Worm (Caenorhabditis elegans) whole organism, early embryonic: ENCODE results near the gene Y79H2A.3.

Experiments used
- aly-1 ChIP-seq: sonication (generic microtip); optimal IDR thresholded peaks from 2 replicates; lab custom pipeline; 2016; ENCODE audit warnings: missing genetic modification characterization, missing compliant biosample characterization
- ama-1 ChIP-seq: fragments of 150-350 bp; optimal IDR thresholded peaks from 2 replicates; lab custom pipeline; 2014
- ceh-13 ChIP-seq: fragments of 200-800 bp; sonication (Bioruptor generic); optimal IDR thresholded peaks from 2 replicates; lab custom pipeline; 2018; ENCODE audit warnings: mild to moderate bottlenecking, missing genetic modification characterization, missing compliant biosample characterization
- ets-7 ChIP-seq: sonication (generic microtip); optimal IDR thresholded peaks from 2 replicates; lab custom pipeline; 2016; ENCODE audit warnings: missing genotype, missing genetic modification characterization, missing compliant biosample characterization
- flt-1 ChIP-seq: fragments of 200-800 bp; sonication (Bioruptor generic); IDR thresholded peaks from 2 replicates; pipeline ENCODE4 v1.3.6; 2022; ENCODE audit warnings: missing genetic modification characterization, missing compliant biosample characterization
- hmbx-1 ChIP-seq: sonication (generic microtip); optimal IDR thresholded peaks from 2 replicates; lab custom pipeline; 2016; ENCODE audit warnings: mild to moderate bottlenecking, missing genetic modification characterization, missing compliant biosample characterization
- hnd-1 ChIP-seq: sonication (generic microtip); optimal IDR thresholded peaks from 2 replicates; lab custom pipeline; 2016; ENCODE audit warnings: missing genetic modification characterization, missing compliant biosample characterization
- pes-1 ChIP-seq: fragments of 200-800 bp; sonication (Bioruptor generic); IDR thresholded peaks from 2 replicates; pipeline ENCODE4 v1.3.6; 2022; ENCODE audit warnings: missing genetic modification reagents, missing genetic modification characterization, missing compliant biosample characterization
- scrt-1 ChIP-seq: fragments of 200-800 bp; sonication (Bioruptor generic); IDR thresholded peaks from 2 replicates; pipeline ENCODE4 v1.3.6; 2022; ENCODE audit warnings: missing genetic modification characterization, missing compliant biosample characterization
- sea-1 ChIP-seq: fragments of 200-800 bp; sonication (Bioruptor generic); conservative IDR thresholded peaks from 2 replicates; pipeline ENCODE4 v1.3.6; 2022; ENCODE audit warnings: missing genetic modification characterization, missing compliant biosample characterization
- tbx-11 ChIP-seq: fragments of 200-800 bp; sonication (Bioruptor generic); IDR thresholded peaks from 2 replicates; pipeline ENCODE4 v1.3.6; 2022; ENCODE audit warnings: missing genetic modification characterization, missing compliant biosample characterization
- tbx-37 ChIP-seq: fragments of 200-800 bp; sonication (Bioruptor generic); conservative IDR thresholded peaks from 2 replicates; pipeline ENCODE4 v1.3.6; 2022; ENCODE audit warnings: missing genetic modification reagents, missing genetic modification characterization, missing compliant biosample characterization
- tra-4 ChIP-seq: sonication (generic microtip); optimal IDR thresholded peaks from 2 replicates; lab custom pipeline; 2017; ENCODE audit warnings: missing genetic modification characterization, missing compliant biosample characterization

DNA sequence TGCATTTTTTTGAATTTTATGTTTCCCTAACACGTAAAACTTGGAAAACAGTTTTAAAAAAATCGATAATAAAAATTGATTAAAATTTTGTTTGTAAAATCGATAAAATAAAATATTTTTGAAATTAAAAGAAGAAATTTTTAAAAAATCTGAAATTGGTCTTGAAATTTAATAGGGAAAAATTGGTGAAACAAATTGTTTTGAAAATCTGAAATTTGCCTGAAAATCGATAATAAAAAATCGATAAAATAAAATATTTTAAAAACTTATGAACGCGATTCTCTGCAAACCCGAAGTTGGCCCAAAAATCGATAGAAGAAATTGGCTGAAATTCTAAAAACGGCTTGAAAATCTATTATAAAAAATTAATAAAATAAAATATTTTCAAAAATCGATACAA, 38.4 kb downstream of the Y79H2A.3 start:
- TF ChIP-seq tra-4 (tag; lab: Kevin White, UChicago) (no peak), ama-1 (lab: Kevin White, UChicago) (no peak), tbx-37 (GFP tag; lab: Robert Waterston, UW) (no peak), tbx-11 (GFP tag; lab: Robert Waterston, UW) (no peak), hmbx-1 (no peak), sea-1 (GFP tag; lab: Robert Waterston, UW) (no peak), flt-1 (GFP tag; lab: Robert Waterston, UW) (no peak), scrt-1 (GFP tag; lab: Robert Waterston, UW) (no peak), aly-1 (tag; lab: Kevin White, UChicago) (no peak), pes-1 (no peak), hnd-1 (tag; lab: Kevin White, UChicago) (no peak), ceh-13 (GFP tag; lab: Kevin White, UChicago) (no peak), ets-7 (tag; lab: Kevin White, UChicago) (no peak)
